Worm (Caenorhabditis elegans) whole organism, L1 larva: Measurements from ENCODE around the gene cogc-4.
"Not testable (repeated sequence)": the region's sequence is repeated elsewhere in the genome, so short reads cannot be mapped to it uniquely, and the experiment has no call there.

Experiments
- C16A3.4 ChIP-seq: fragments of 150-350 bp; optimal IDR thresholded peaks from 2 replicates; lab custom pipeline; 2014; ENCODE audit warnings: missing biosample characterization, missing genetic modification characterization
- alr-1 ChIP-seq: fragments of 200-800 bp; sonication (Bioruptor generic); optimal IDR thresholded peaks from 2 replicates; lab custom pipeline; 2018; ENCODE audit warnings: borderline replicate concordance, mild to moderate bottlenecking, missing genetic modification characterization, missing compliant biosample characterization
- ceh-88 ChIP-seq: fragments of 200-800 bp; sonication (Bioruptor generic); IDR thresholded peaks from 2 replicates; pipeline ENCODE4 v1.3.6; 2022; ENCODE audit warnings: missing genetic modification characterization, missing compliant biosample characterization
- dpl-1 ChIP-seq, 3 experiments: fragments of 150-350 bp in 2 of 3; sonication (generic microtip) in 1 of 3; optimal IDR thresholded peaks; 2 replicates each; lab custom pipeline; 2014 to 2017; ENCODE audit warnings: missing biosample characterization in 3 of 3, missing genetic modification characterization in 3 of 3, missing genetic modification reagents in 3 of 3
- efl-1 ChIP-seq, 4 experiments: fragments of 150-350 bp; optimal IDR thresholded peaks in 3 of 4; peaks in 1 of 4; 1 replicate in 1 of 4; 2 replicates in 3 of 4; lab custom pipeline; 2014; ENCODE audit warnings: missing biosample characterization in 2 of 4, missing genetic modification characterization in 2 of 4, missing genetic modification reagents in 2 of 4
- grh-1 ChIP-seq: fragments of 200-800 bp; sonication (Bioruptor generic); IDR thresholded peaks from 2 replicates; pipeline ENCODE4 v1.3.6; 2022; ENCODE audit warnings: missing genetic modification reagents, missing genetic modification characterization, missing compliant biosample characterization
- mab-9 ChIP-seq: fragments of 200-800 bp; sonication (Bioruptor generic); IDR thresholded peaks from 2 replicates; pipeline ENCODE4 v1.3.6; 2022; ENCODE audit warnings: missing genetic modification reagents, missing genetic modification characterization, missing compliant biosample characterization
- mdl-1 ChIP-seq, 2 experiments: fragments of 150-350 bp; optimal IDR thresholded peaks; 2 replicates each; lab custom pipeline; 2014 to 2017; ENCODE audit warnings: missing biosample characterization in 2 of 2, missing genetic modification characterization in 2 of 2, inconsistent platforms in 1 of 2
- skn-1 ChIP-seq: fragments of 150-350 bp; optimal IDR thresholded peaks from 2 replicates; lab custom pipeline; 2014; ENCODE audit warnings: missing biosample characterization, missing genetic modification characterization
- unc-98 ChIP-seq: fragments of 200-800 bp; sonication (Bioruptor generic); IDR thresholded peaks from 2 replicates; pipeline ENCODE4 v1.3.6; 2022; ENCODE audit warnings: missing genetic modification characterization, missing compliant biosample characterization
- zag-1 ChIP-seq: fragments of 150-350 bp; optimal IDR thresholded peaks from 2 replicates; lab custom pipeline; 2014; ENCODE audit warnings: missing biosample characterization, missing genetic modification characterization

The cogc-4 gene

ce11 chrII:1441479-1441878 lies 38.2 kb downstream of the cogc-4 start:
- TF ChIP-seq zag-1 (tag; lab: Kevin White, UChicago) (no peak), efl-1 (optimal IDR thresholded peaks at IDR 0.05; lab: Kevin White, UChicago) (no peak), efl-1 (GFP tag; optimal IDR thresholded peaks at IDR 0.05 in 1 of 2; lab: Kevin White, UChicago) (peak in 1 of 2 experiments; percentile 41)

ce11 chrII:1444911-1445310 lies 41.7 kb downstream of the cogc-4 start, which contains the start of gene scl-17:
Gene scl-17 (plus strand): TSS chrII:1445211.
- TF ChIP-seq dpl-1 (GFP tag; optimal IDR thresholded peaks at IDR 0.05; lab: Kevin White, UChicago) (no peak), mdl-1 (tag; optimal IDR thresholded peaks at IDR 0.05; lab: Kevin White, UChicago) (no peak)

- TF ChIP-seq C16A3.4 (tag; lab: Kevin White, UChicago); skn-1 (tag; lab: Kevin White, UChicago); alr-1: not testable (repeated sequence)
Measured at ce11 chrII:1446696-1447293, 43.6 kb downstream of the cogc-4 start, which contains the start of gene Y51H7C.12. Gene Y51H7C.12 (minus strand): TSS chrII:1446746.

- 0 out of 2 replicates have a peak, but pooled peaks have one; percentile 23 for TF ChIP-seq unc-98
Measured at ce11 chrII:1453707-1454106, 50.5 kb downstream of the cogc-4 start.

- TF ChIP-seq grh-1: peak; percentile 39; the same call in 1 of the 2 replicates
- TF ChIP-seq mab-9: peak; percentile 69; the same call in 1 of the 2 replicates
- TF ChIP-seq ceh-88 (GFP tag; lab: Robert Waterston, UW): peak; percentile 9; the same call in 1 of the 2 replicates
Measured at ce11 chrII:1457784-1458183, 54.5 kb downstream of the cogc-4 start.
